Worm (Caenorhabditis elegans) whole organism, L3 larva: Measurements from ENCODE around the gene srw-2.

Experiments used
- elt-2 ChIP-seq: sonication (generic microtip); optimal IDR thresholded peaks from 2 replicates; lab custom pipeline; 2016; ENCODE audit warnings: missing genetic modification reagents, mild to moderate bottlenecking, missing genetic modification characterization, missing compliant biosample characterization
- fkh-2 ChIP-seq: fragments of 150-350 bp; optimal IDR thresholded peaks from 2 replicates; lab custom pipeline; 2014; ENCODE audit warnings: missing biosample characterization, missing genetic modification reagents, missing genetic modification characterization
- nhr-237 ChIP-seq: fragments of 150-350 bp; optimal IDR thresholded peaks from 2 replicates; lab custom pipeline; 2014; ENCODE audit warnings: missing biosample characterization, missing genetic modification characterization
- nhr-25 ChIP-seq: sonication (generic microtip); optimal IDR thresholded peaks from 2 replicates; lab custom pipeline; 2017; ENCODE audit warnings: missing biosample characterization, missing genetic modification characterization
- pha-4 ChIP-seq: fragments of 150-350 bp; optimal IDR thresholded peaks from 2 replicates; lab custom pipeline; 2014; ENCODE audit warnings: missing biosample characterization, missing genetic modification reagents, missing genetic modification characterization
- tbx-2 ChIP-seq: sonication (generic microtip); optimal IDR thresholded peaks from 2 replicates; lab custom pipeline; 2016; ENCODE audit warnings: mild to moderate bottlenecking, missing genetic modification characterization, missing compliant biosample characterization

ce11 chrV:2799172-2799869 lies 31.4 kb upstream of the srw-2 start:
- TF ChIP-seq pha-4 (no peak), nhr-25 (no peak), elt-2 (no peak), tbx-2 (tag; lab: Kevin White, UChicago) (no peak), nhr-237 (tag; lab: Kevin White, UChicago) (no peak), fkh-2 (tag; lab: Kevin White, UChicago) (no peak)
